Worm (Caenorhabditis elegans): ENCODE results near the gene K04A8.20.
A peak's percentile ranks its signal among the peaks of the same experiment; 100 is the strongest.

- TF ChIP-seq fos-1 (tag; optimal IDR thresholded peaks at IDR 0.05) = peak; percentile 82
- no peak for TF ChIP-seq blmp-1 (tag; optimal IDR thresholded peaks at IDR 0.05; ENCODE audit: insufficient read depth)
- no peak for TF ChIP-seq elt-3 (tag; optimal IDR thresholded peaks at IDR 0.05)
- TF ChIP-seq aly-2 (tag; optimal IDR thresholded peaks at IDR 0.05) = no peak
These were observed 2.6 kb upstream of the K04A8.20 start, which contains the start of gene dre-1 for ce11 chrV:6546450-6547171.
